Worm (Caenorhabditis elegans) whole organism, young adult: Measurements from ENCODE around the gene F52H2.15.

Experiments
- F49E8.2 ChIP-seq: sonication (generic microtip); optimal IDR thresholded peaks from 3 replicates; lab custom pipeline; 2017; ENCODE audit warnings: missing genetic modification characterization, mild to moderate bottlenecking, missing compliant biosample characterization, antibody characterized with exemption, moderate library complexity; ENCODE audit not compliant: insufficient read depth
- egl-44 ChIP-seq: fragments of 200-800 bp; sonication (Bioruptor generic); IDR thresholded peaks from 2 replicates; pipeline ENCODE4 v1.3.6; 2022; ENCODE audit warnings: missing genetic modification reagents, missing genetic modification characterization, missing compliant biosample characterization
- egrh-3 ChIP-seq: fragments of 200-800 bp; sonication (Bioruptor generic); IDR thresholded peaks from 2 replicates; pipeline ENCODE4 v1.3.6; 2022; ENCODE audit warnings: missing genetic modification reagents, missing genetic modification characterization, missing compliant biosample characterization
- lin-26 ChIP-seq: fragments of 200-800 bp; sonication (Bioruptor generic); IDR thresholded peaks from 2 replicates; pipeline ENCODE4 v1.3.6; 2022; ENCODE audit warnings: missing genetic modification reagents, missing genetic modification characterization, missing compliant biosample characterization
- lin-35 ChIP-seq, 3 experiments: fragments of 150-350 bp in 2 of 3; sonication (generic microtip) in 1 of 3; optimal IDR thresholded peaks; 2 replicates each; lab custom pipeline; 2014 to 2018; ENCODE audit warnings: missing biosample characterization in 3 of 3, missing genetic modification characterization in 3 of 3, missing genetic modification reagents in 3 of 3
- lir-1 ChIP-seq: fragments of 200-800 bp; sonication (Bioruptor generic); conservative IDR thresholded peaks from 2 replicates; pipeline ENCODE4 v1.3.6; 2022; ENCODE audit warnings: missing genetic modification reagents, missing genetic modification characterization, missing compliant biosample characterization
- madf-3 ChIP-seq: fragments of 200-800 bp; sonication (Bioruptor generic); IDR thresholded peaks from 2 replicates; pipeline ENCODE4 v1.3.6; 2022; ENCODE audit warnings: missing genetic modification reagents, missing genetic modification characterization, missing compliant biosample characterization
- pha-4 ChIP-seq: fragments of 150-350 bp; sonication (generic microtip); optimal IDR thresholded peaks from 2 replicates; lab custom pipeline; 2014; ENCODE audit warnings: missing biosample characterization, missing genetic modification reagents, missing genetic modification characterization
- rpc-1 ChIP-seq, 2 experiments: fragments of 150-350 bp in 1 of 2; sonication (generic microtip) in 1 of 2; optimal IDR thresholded peaks; 2 replicates each; lab custom pipeline; 2014 to 2018; ENCODE audit warnings: missing biosample characterization in 1 of 2, missing genetic modification characterization in 1 of 2, missing genetic modification reagents in 1 of 2, missing genotype in 1 of 2
- sea-2 ChIP-seq: fragments of 200-800 bp; sonication (Bioruptor generic); IDR thresholded peaks from 2 replicates; pipeline ENCODE4 v1.3.6; 2022; ENCODE audit warnings: missing genetic modification characterization, missing compliant biosample characterization
- snpc-1.3 ChIP-seq: sonication (generic microtip); optimal IDR thresholded peaks from 2 replicates; lab custom pipeline; 2017; ENCODE audit warnings: missing genetic modification characterization, mild to moderate bottlenecking, missing compliant biosample characterization, antibody characterized with exemption, moderate library complexity, missing genotype, missing genetic modification reagents; ENCODE audit not compliant: insufficient read depth
- sptf-2 ChIP-seq: fragments of 200-800 bp; sonication (Bioruptor generic); optimal IDR thresholded peaks from 2 replicates; lab custom pipeline; 2018; ENCODE audit warnings: mild to moderate bottlenecking, missing genetic modification characterization, missing compliant biosample characterization
- tbx-9 ChIP-seq: sonication (generic microtip); optimal IDR thresholded peaks from 2 replicates; lab custom pipeline; 2016; ENCODE audit warnings: borderline replicate concordance, missing genetic modification characterization, inconsistent platforms, missing compliant biosample characterization

ce11 chrX:2516949-2517696 lies 48.0 kb upstream of the F52H2.15 start:
- TF ChIP-seq rpc-1 (optimal IDR thresholded peaks at IDR 0.05; lab: Kevin White, UChicago) (no peak), rpc-1 (tag; optimal IDR thresholded peaks at IDR 0.05; lab: Kevin White, UChicago) (no peak), pha-4 (no peak), egl-44 (GFP tag; lab: Robert Waterston, UW) (no peak), tbx-9 (tag; lab: Kevin White, UChicago) (no peak), lin-26 (GFP tag; lab: Robert Waterston, UW) (no peak), sptf-2 (no peak), lir-1 (GFP tag; lab: Robert Waterston, UW) (no peak), lin-35 (GFP tag; optimal IDR thresholded peaks at IDR 0.05; lab: Kevin White, UChicago) (no peak), sea-2 (GFP tag; lab: Robert Waterston, UW) (no peak), F49E8.2 (tag; lab: Kevin White, UChicago) (no peak), egrh-3 (GFP tag; lab: Robert Waterston, UW) (peak; percentile 65; the same call in 1 of the 2 replicates), snpc-1.3 (tag; lab: Kevin White, UChicago) (no peak), madf-3 (GFP tag; lab: Robert Waterston, UW) (no peak)
